Fruit fly (Drosophila melanogaster) whole organism, pupa: Measurements from ENCODE around the gene CG14322.

Source experiments
- CG10348 ChIP-seq: fragments of 200-800 bp; sonication (Bioruptor generic); IDR thresholded peaks from 2 replicates; pipeline ENCODE4 v1.3.6; 2022; ENCODE audit warnings: missing biosample characterization, missing genetic modification characterization
- CG14655 ChIP-seq: fragments of 200-800 bp; sonication (Bioruptor generic); optimal IDR thresholded peaks from 3 replicates; lab custom pipeline; 2017; ENCODE audit warnings: mild to moderate bottlenecking, missing biosample characterization, missing genetic modification reagents, missing genetic modification characterization
- CG17806 ChIP-seq: fragments of 200-800 bp; sonication (Bioruptor generic); optimal IDR thresholded peaks from 2 replicates; lab custom pipeline; 2018; ENCODE audit warnings: missing biosample characterization, mild to moderate bottlenecking, missing genetic modification characterization, moderate library complexity
- CG32121 ChIP-seq: fragments of 200-800 bp; sonication (Bioruptor generic); IDR thresholded peaks from 2 replicates; pipeline ENCODE4 v1.3.6; 2022; ENCODE audit warnings: missing biosample characterization, missing genetic modification characterization
- D1 ChIP-seq: fragments of 200-800 bp; sonication (Bioruptor generic); optimal IDR thresholded peaks from 2 replicates; lab custom pipeline; 2018; ENCODE audit warnings: missing biosample characterization, mild to moderate bottlenecking, missing genetic modification characterization, moderate library complexity

DNA sequence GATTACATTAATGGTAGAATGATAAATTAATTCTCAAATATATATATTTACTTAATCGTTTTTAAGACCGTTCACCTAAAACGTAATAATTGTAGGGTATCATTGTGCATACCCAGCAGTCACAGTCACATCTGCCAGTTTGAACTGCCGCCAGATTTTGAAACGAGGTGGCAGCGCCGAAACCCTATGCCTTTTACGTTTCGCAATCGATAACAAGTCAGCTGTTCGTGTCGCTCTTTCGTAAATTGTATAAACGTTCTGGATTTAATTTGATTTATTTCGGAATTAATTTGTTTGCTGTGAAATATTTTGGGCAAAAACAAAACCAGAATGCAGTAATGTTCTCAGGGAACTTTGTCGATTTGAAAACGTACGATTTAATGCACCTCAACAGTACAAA lies at the start of gene CG14322:
- TF ChIP-seq CG14655 (GFP tag; lab: Kevin White, UChicago) (no peak), CG32121 (no peak), CG10348 (no peak), CG17806 (tag; lab: Kevin White, UChicago) (no peak), D1 (tag; lab: Kevin White, UChicago) (no peak)
